Worm (Caenorhabditis elegans) whole organism, young adult: ENCODE measurements around the gene M151.2.

Experiments used
- B0035.1 ChIP-seq: sonication (generic microtip); optimal IDR thresholded peaks from 2 replicates; lab custom pipeline; 2016; ENCODE audit warnings: missing genetic modification characterization, mild to moderate bottlenecking, missing compliant biosample characterization, missing genotype, missing genetic modification reagents
- C17E4.6 ChIP-seq: fragments of 200-800 bp; sonication (Bioruptor generic); IDR thresholded peaks from 2 replicates; pipeline ENCODE4 v1.3.6; 2022; ENCODE audit warnings: missing genetic modification reagents, missing genetic modification characterization, missing compliant biosample characterization
- F23B12.7 ChIP-seq: sonication (generic microtip); optimal IDR thresholded peaks from 2 replicates; lab custom pipeline; 2017; ENCODE audit warnings: missing genetic modification characterization, mild to moderate bottlenecking, missing compliant biosample characterization, antibody characterized with exemption, moderate library complexity; ENCODE audit not compliant: insufficient read depth
- F33H1.4 ChIP-seq: fragments of 200-800 bp; sonication (Bioruptor generic); IDR thresholded peaks from 2 replicates; pipeline ENCODE4 v1.3.6; 2022; ENCODE audit warnings: missing genetic modification reagents, missing genetic modification characterization, missing compliant biosample characterization
- F49E8.2 ChIP-seq: sonication (generic microtip); optimal IDR thresholded peaks from 3 replicates; lab custom pipeline; 2017; ENCODE audit warnings: missing genetic modification characterization, mild to moderate bottlenecking, missing compliant biosample characterization, antibody characterized with exemption, moderate library complexity; ENCODE audit not compliant: insufficient read depth
- F57A8.1 ChIP-seq: fragments of 200-800 bp; sonication (Bioruptor generic); optimal IDR thresholded peaks from 2 replicates; lab custom pipeline; 2018; ENCODE audit warnings: mild to moderate bottlenecking, missing genetic modification characterization, moderate library complexity, missing compliant biosample characterization
- F57C9.4 ChIP-seq: sonication (generic microtip); optimal IDR thresholded peaks from 2 replicates; lab custom pipeline; 2017; ENCODE audit warnings: mild to moderate bottlenecking, missing genetic modification characterization, missing compliant biosample characterization
- K12H6.12 ChIP-seq: fragments of 200-800 bp; sonication (Bioruptor generic); optimal IDR thresholded peaks from 2 replicates; lab custom pipeline; 2018; ENCODE audit warnings: mild to moderate bottlenecking, missing genetic modification characterization, missing compliant biosample characterization
- Y53F4B.3 ChIP-seq: fragments of 200-800 bp; sonication (Bioruptor generic); IDR thresholded peaks from 2 replicates; pipeline ENCODE4 v1.3.6; 2022; ENCODE audit warnings: missing genetic modification reagents, missing genetic modification characterization, missing compliant biosample characterization
- Y53G8AR.9 ChIP-seq: fragments of 200-800 bp; sonication (Bioruptor generic); conservative IDR thresholded peaks from 2 replicates; pipeline ENCODE4 v1.3.6; 2022; ENCODE audit warnings: missing genetic modification reagents, missing genetic modification characterization, missing compliant biosample characterization
- Y95B8A.8 ChIP-seq: fragments of 200-800 bp; sonication (Bioruptor generic); IDR thresholded peaks from 2 replicates; pipeline ENCODE4 v1.3.6; 2022; ENCODE audit warnings: missing genetic modification reagents, missing genetic modification characterization, missing compliant biosample characterization
- ama-1 ChIP-seq, 3 experiments: fragments of 150-350 bp in 1 of 3; sonication (generic microtip) in 2 of 3; optimal IDR thresholded peaks; 2 replicates each; lab custom pipeline; 2014 to 2018; ENCODE audit warnings: missing biosample characterization in 2 of 3, missing genetic modification characterization in 2 of 3, missing genetic modification reagents in 2 of 3
- aptf-2 ChIP-seq: fragments of 200-800 bp; sonication (Bioruptor generic); conservative IDR thresholded peaks from 2 replicates; pipeline ENCODE4 v1.3.6; 2022; ENCODE audit warnings: missing genetic modification reagents, missing genetic modification characterization, missing compliant biosample characterization
- atf-7 ChIP-seq: sonication (generic microtip); optimal IDR thresholded peaks from 2 replicates; lab custom pipeline; 2017; ENCODE audit warnings: mild to moderate bottlenecking, missing genetic modification characterization, missing compliant biosample characterization
- athp-1 ChIP-seq: sonication (generic microtip); optimal IDR thresholded peaks from 2 replicates; lab custom pipeline; 2017; ENCODE audit warnings: mild to moderate bottlenecking, missing genetic modification characterization, missing compliant biosample characterization
- attf-5 ChIP-seq: fragments of 200-800 bp; sonication (Bioruptor generic); optimal IDR thresholded peaks from 2 replicates; lab custom pipeline; 2018; ENCODE audit warnings: mild to moderate bottlenecking, missing genetic modification characterization, missing compliant biosample characterization
- ceh-100 ChIP-seq: fragments of 200-800 bp; sonication (Bioruptor generic); IDR thresholded peaks from 2 replicates; pipeline ENCODE4 v1.3.6; 2022; ENCODE audit warnings: missing genetic modification reagents, missing genetic modification characterization, missing compliant biosample characterization
- ceh-58 ChIP-seq: fragments of 200-800 bp; sonication (Bioruptor generic); IDR thresholded peaks from 2 replicates; pipeline ENCODE4 v1.3.6; 2022; ENCODE audit warnings: missing genetic modification characterization, missing compliant biosample characterization
- die-1 ChIP-seq: sonication (generic microtip); optimal IDR thresholded peaks from 2 replicates; lab custom pipeline; 2016; ENCODE audit warnings: missing genotype, mild to moderate bottlenecking, missing genetic modification characterization, missing compliant biosample characterization
- egl-44 ChIP-seq: fragments of 200-800 bp; sonication (Bioruptor generic); IDR thresholded peaks from 2 replicates; pipeline ENCODE4 v1.3.6; 2022; ENCODE audit warnings: missing genetic modification reagents, missing genetic modification characterization, missing compliant biosample characterization
- egrh-3 ChIP-seq: fragments of 200-800 bp; sonication (Bioruptor generic); IDR thresholded peaks from 2 replicates; pipeline ENCODE4 v1.3.6; 2022; ENCODE audit warnings: missing genetic modification reagents, missing genetic modification characterization, missing compliant biosample characterization
- ekl-4 ChIP-seq: fragments of 200-800 bp; sonication (Bioruptor generic); IDR thresholded peaks from 2 replicates; pipeline ENCODE4 v1.3.6; 2022; ENCODE audit warnings: missing genetic modification reagents, missing genetic modification characterization, missing compliant biosample characterization
- fkh-3 ChIP-seq: sonication (generic microtip); optimal IDR thresholded peaks from 2 replicates; lab custom pipeline; 2016; ENCODE audit warnings: mild to moderate bottlenecking, missing genetic modification characterization, missing compliant biosample characterization
- lin-35 ChIP-seq, 3 experiments: fragments of 150-350 bp in 2 of 3; sonication (generic microtip) in 1 of 3; optimal IDR thresholded peaks; 2 replicates each; lab custom pipeline; 2014 to 2018; ENCODE audit warnings: missing biosample characterization in 3 of 3, missing genetic modification characterization in 3 of 3, missing genetic modification reagents in 3 of 3
- lin-54 ChIP-seq: fragments of 200-800 bp; sonication (Bioruptor generic); optimal IDR thresholded peaks from 2 replicates; lab custom pipeline; 2018; ENCODE audit warnings: mild to moderate bottlenecking, missing genetic modification characterization, missing compliant biosample characterization
- lir-1 ChIP-seq: fragments of 200-800 bp; sonication (Bioruptor generic); conservative IDR thresholded peaks from 2 replicates; pipeline ENCODE4 v1.3.6; 2022; ENCODE audit warnings: missing genetic modification reagents, missing genetic modification characterization, missing compliant biosample characterization
- lsy-27 ChIP-seq: sonication (generic microtip); optimal IDR thresholded peaks from 2 replicates; lab custom pipeline; 2017; ENCODE audit warnings: missing genetic modification characterization, mild to moderate bottlenecking, missing compliant biosample characterization, antibody characterized with exemption, missing genotype, borderline replicate concordance; ENCODE audit not compliant: insufficient read depth
- madf-10 ChIP-seq: sonication (generic microtip); optimal IDR thresholded peaks from 2 replicates; lab custom pipeline; 2016; ENCODE audit warnings: mild to moderate bottlenecking, missing genetic modification characterization, missing compliant biosample characterization
- madf-3 ChIP-seq: fragments of 200-800 bp; sonication (Bioruptor generic); IDR thresholded peaks from 2 replicates; pipeline ENCODE4 v1.3.6; 2022; ENCODE audit warnings: missing genetic modification reagents, missing genetic modification characterization, missing compliant biosample characterization
- madf-6 ChIP-seq: fragments of 200-800 bp; sonication (Bioruptor generic); IDR thresholded peaks from 2 replicates; pipeline ENCODE4 v1.3.6; 2022; ENCODE audit warnings: missing genetic modification reagents, missing genetic modification characterization, missing compliant biosample characterization
- mxl-1 ChIP-seq: sonication (generic microtip); optimal IDR thresholded peaks from 2 replicates; lab custom pipeline; 2016; ENCODE audit warnings: missing genetic modification characterization, missing compliant biosample characterization
- nhr-80 ChIP-seq: sonication (generic microtip); optimal IDR thresholded peaks from 2 replicates; lab custom pipeline; 2016; ENCODE audit warnings: missing genetic modification characterization, missing compliant biosample characterization
- pbrm-1 ChIP-seq: fragments of 200-800 bp; sonication (Bioruptor generic); IDR thresholded peaks from 2 replicates; pipeline ENCODE4 v1.3.6; 2022; ENCODE audit warnings: missing genetic modification reagents, missing genetic modification characterization, missing compliant biosample characterization
- rcor-1 ChIP-seq: fragments of 200-800 bp; sonication (Bioruptor generic); IDR thresholded peaks from 2 replicates; pipeline ENCODE4 v1.3.6; 2022; ENCODE audit warnings: missing genetic modification reagents, missing genetic modification characterization, missing compliant biosample characterization
- rpc-1 ChIP-seq, 2 experiments: fragments of 150-350 bp in 1 of 2; sonication (generic microtip) in 1 of 2; optimal IDR thresholded peaks; 2 replicates each; lab custom pipeline; 2014 to 2018; ENCODE audit warnings: missing biosample characterization in 1 of 2, missing genetic modification characterization in 1 of 2, missing genetic modification reagents in 1 of 2, missing genotype in 1 of 2
- snpc-1.1 ChIP-seq: sonication (generic microtip); optimal IDR thresholded peaks from 2 replicates; lab custom pipeline; 2017; ENCODE audit warnings: missing genetic modification characterization, mild to moderate bottlenecking, missing compliant biosample characterization, antibody characterized with exemption, moderate library complexity, missing genotype, missing genetic modification reagents; ENCODE audit not compliant: insufficient read depth
- snpc-1.3 ChIP-seq: sonication (generic microtip); optimal IDR thresholded peaks from 2 replicates; lab custom pipeline; 2017; ENCODE audit warnings: missing genetic modification characterization, mild to moderate bottlenecking, missing compliant biosample characterization, antibody characterized with exemption, moderate library complexity, missing genotype, missing genetic modification reagents; ENCODE audit not compliant: insufficient read depth
- tbp1 ChIP-seq: fragments of 200-800 bp; sonication (Bioruptor generic); optimal IDR thresholded peaks from 2 replicates; lab custom pipeline; 2018; ENCODE audit warnings: mild to moderate bottlenecking, missing genetic modification characterization, missing compliant biosample characterization
- tbx-9 ChIP-seq: sonication (generic microtip); optimal IDR thresholded peaks from 2 replicates; lab custom pipeline; 2016; ENCODE audit warnings: borderline replicate concordance, missing genetic modification characterization, inconsistent platforms, missing compliant biosample characterization
- tlf-1 ChIP-seq: fragments of 200-800 bp; sonication (Bioruptor generic); optimal IDR thresholded peaks from 2 replicates; lab custom pipeline; 2018; ENCODE audit warnings: mild to moderate bottlenecking, missing genetic modification characterization, missing compliant biosample characterization
- unc-62 ChIP-seq: fragments of 150-350 bp; optimal IDR thresholded peaks from 2 replicates; lab custom pipeline; 2014; ENCODE audit warnings: missing biosample characterization, missing genetic modification reagents, missing genetic modification characterization
- ztf-6 ChIP-seq: fragments of 200-800 bp; sonication (Bioruptor generic); IDR thresholded peaks from 2 replicates; pipeline ENCODE4 v1.3.6; 2022; ENCODE audit warnings: missing genetic modification reagents, missing genetic modification characterization, missing compliant biosample characterization

Gene M151.2

DNA sequence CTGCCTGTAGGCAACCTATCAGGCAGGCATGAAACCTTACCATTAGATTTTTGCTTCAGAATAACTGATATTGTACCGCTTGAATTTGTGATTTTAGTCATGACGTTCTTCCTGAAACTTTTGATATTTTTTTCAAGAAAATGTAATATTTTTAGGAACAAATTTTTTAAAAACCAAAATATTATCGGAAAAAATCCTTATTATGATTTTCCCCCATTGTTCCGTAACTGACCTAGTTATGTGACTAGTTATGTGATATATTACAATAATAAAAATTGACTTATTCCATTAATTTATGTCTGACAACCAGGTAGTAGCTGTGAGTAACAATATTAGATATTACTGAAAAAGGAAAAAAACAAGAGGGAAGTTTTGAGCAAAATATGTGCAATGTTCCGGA, 40.0 kb downstream of the M151.2 start, which contains the start of gene srx-98 (continued):
- TF ChIP-seq athp-1 (no peak), snpc-1.1 (tag; lab: Kevin White, UChicago) (no peak)

DNA sequence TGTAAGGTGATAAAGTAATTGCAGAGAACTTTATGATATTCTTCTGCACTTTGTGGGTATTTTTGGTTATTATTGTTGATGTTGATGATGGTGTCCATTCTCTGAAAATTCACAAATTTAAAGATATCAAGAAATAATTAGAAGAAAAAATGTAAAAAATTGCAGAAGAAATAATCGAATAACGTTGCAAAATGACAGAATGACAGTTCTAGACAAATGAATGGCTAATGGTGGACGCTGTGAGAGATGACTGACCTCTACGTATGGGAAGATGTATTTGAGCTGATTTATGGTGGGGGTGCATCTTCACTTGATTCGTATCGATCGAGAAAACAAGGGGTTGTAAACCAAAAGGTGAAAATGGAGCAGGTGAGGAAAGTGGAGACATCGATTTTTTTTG, 42.6 kb downstream of the M151.2 start, which contains the start of gene sea-1:
sea-1 (minus strand) TSS at position 101 of the 400 bp plus-strand sequence.
- TF ChIP-seq F49E8.2 (tag; lab: Kevin White, UChicago) (no peak), K12H6.12 (no peak), egl-44 (GFP tag; lab: Robert Waterston, UW) (no peak), pbrm-1 (GFP tag; lab: Robert Waterston, UW) (no peak), tlf-1 (GFP tag; lab: Kevin White, UChicago) (no peak), F23B12.7 (no peak), lir-1 (no peak), aptf-2 (no peak), atf-7 (tag; lab: Kevin White, UChicago) (no peak), ceh-58 (GFP tag; lab: Robert Waterston, UW) (no peak), madf-6 (GFP tag; lab: Robert Waterston, UW) (no peak), mxl-1 (tag; lab: Kevin White, UChicago) (no peak), F57A8.1 (GFP tag; lab: Kevin White, UChicago) (no peak), madf-10 (no peak), F33H1.4 (no peak), lin-35 (GFP tag; optimal IDR thresholded peaks at IDR 0.05; lab: Kevin White, UChicago) (no peak), madf-3 (GFP tag; lab: Robert Waterston, UW) (no peak), rpc-1 (optimal IDR thresholded peaks at IDR 0.05; lab: Kevin White, UChicago) (no peak), rpc-1 (tag; optimal IDR thresholded peaks at IDR 0.05; lab: Kevin White, UChicago) (no peak)

DNA sequence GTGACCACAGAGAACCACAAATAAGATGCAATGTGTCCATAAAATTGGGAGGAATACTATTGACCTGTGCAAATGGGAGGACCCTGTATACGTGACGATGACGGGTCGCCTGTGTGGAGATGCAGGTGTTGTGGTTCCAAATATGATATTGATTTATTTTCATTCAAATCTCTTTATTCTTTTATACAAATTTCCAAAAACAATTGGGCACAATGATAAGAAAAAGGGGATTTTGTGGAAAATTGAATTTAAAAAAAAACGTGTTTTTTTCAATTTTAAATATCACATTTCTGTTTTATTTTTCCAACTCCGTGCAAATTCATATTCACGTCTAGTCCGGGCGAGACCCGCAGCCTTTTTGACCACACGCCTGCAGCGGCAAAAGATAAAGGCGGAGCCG, 44.3 kb downstream of the M151.2 start, which contains the start of gene F19B10.2:
F19B10.2 (plus strand) TSS at position 301 of the 400 bp plus-strand sequence.
- TF ChIP-seq B0035.1 (tag; lab: Kevin White, UChicago) (no peak), ama-1 (optimal IDR thresholded peaks at IDR 0.05; lab: Kevin White, UChicago) (no peak), ama-1 (GFP tag; optimal IDR thresholded peaks at IDR 0.05; lab: Kevin White, UChicago) (no peak), C17E4.6 (GFP tag; lab: Robert Waterston, UW) (no peak), F57C9.4 (no peak), unc-62 (GFP tag; lab: Kevin White, UChicago) (no peak), snpc-1.3 (tag; lab: Kevin White, UChicago) (no peak), die-1 (tag; lab: Kevin White, UChicago) (no peak), fkh-3 (tag; lab: Kevin White, UChicago) (no peak), Y53F4B.3 (GFP tag; lab: Robert Waterston, UW) (no peak), egrh-3 (no peak), Y95B8A.8 (no peak), nhr-80 (tag; lab: Kevin White, UChicago) (no peak), Y53G8AR.9 (GFP tag; lab: Robert Waterston, UW) (no peak), ztf-6 (GFP tag; lab: Robert Waterston, UW) (no peak), ceh-58 (GFP tag; lab: Robert Waterston, UW) (no peak)

DNA sequence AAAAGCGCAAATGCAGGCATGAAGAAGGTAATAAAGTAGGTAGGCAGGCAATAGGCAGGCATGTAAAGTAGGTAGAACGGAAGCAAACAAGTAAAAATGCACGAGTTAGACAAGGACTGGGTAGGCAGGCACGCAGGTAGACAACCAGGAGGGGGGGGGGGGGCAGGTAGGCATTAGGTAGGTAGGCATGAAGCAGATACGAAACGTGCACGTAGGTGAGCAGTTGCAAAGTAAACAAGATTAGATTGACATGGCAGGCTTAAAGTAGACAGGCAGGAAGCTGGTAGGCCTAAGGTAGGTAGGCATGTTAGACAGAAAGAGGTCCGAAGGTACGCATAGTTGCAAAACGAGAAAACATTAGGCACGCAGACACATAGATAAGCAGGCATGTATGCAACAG, 48.1 kb downstream of the M151.2 start:
- TF ChIP-seq rcor-1 (no peak), K12H6.12 (no peak), madf-3 (GFP tag; lab: Robert Waterston, UW) (no peak), tbp1 (GFP tag; lab: Kevin White, UChicago) (no peak), tbx-9 (no peak), attf-5 (GFP tag; lab: Kevin White, UChicago) (no peak), ekl-4 (no peak), lin-54 (GFP tag; lab: Kevin White, UChicago) (no peak), rpc-1 (optimal IDR thresholded peaks at IDR 0.05; lab: Kevin White, UChicago) (no peak), rpc-1 (tag; optimal IDR thresholded peaks at IDR 0.05; lab: Kevin White, UChicago) (no peak), ceh-100 (GFP tag; lab: Robert Waterston, UW) (no peak), egrh-3 (no peak), lsy-27 (no peak)
